Worm (Caenorhabditis elegans): ENCODE measurements around the gene swsn-1.

The swsn-1 gene

DNA sequence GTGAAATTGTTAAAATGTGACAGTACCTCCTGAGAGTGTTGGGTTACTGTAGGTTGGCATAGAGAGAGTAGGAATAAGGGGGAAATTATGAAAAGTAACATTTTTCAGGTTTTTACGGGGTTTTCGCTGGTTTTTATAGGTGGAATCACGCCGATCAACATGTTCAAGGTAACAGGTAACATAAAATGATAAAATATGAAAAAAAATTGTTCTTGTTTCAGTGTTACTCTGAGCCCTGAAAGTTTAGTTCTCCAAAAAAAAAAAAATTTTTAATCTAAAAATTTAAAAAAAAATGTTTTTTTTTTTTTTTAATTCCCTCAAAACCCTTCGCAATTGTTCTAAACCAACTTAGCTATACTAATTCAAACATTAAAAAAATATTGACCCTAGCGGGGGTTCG, 15.5 kb downstream of the swsn-1 start, which contains the start of gene Y113G7B.15:
Y113G7B.15 (minus strand) TSS at position 101 of the 400 bp plus-strand sequence.
- TF ChIP-seq W03F9.2 (tag; optimal IDR thresholded peaks at IDR 0.05) = no peak
- no peak for TF ChIP-seq dao-5 (tag; optimal IDR thresholded peaks at IDR 0.05)
- no peak for TF ChIP-seq him-1 (tag; optimal IDR thresholded peaks at IDR 0.05)

DNA sequence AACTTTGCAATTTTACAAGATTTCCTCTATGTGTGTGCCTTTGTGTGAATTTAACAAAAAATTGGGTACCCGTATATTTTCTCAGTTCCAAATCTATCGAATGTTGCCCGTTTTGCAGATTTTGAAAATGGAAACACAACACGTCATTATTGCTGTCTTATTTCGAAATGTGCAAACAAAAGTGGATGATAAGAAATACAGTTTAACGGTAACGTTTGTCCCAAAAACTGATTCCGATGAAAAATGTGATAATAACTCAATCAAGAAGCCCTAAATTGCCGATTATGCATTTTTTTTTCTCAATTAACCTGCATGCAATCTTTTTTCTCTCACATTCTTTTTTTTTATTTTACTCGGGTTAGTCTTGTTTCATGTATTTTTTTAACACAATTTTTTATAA, 24.0 kb downstream of the swsn-1 start:
- no peak for TF ChIP-seq dao-5 (tag; optimal IDR thresholded peaks at IDR 0.05)

DNA sequence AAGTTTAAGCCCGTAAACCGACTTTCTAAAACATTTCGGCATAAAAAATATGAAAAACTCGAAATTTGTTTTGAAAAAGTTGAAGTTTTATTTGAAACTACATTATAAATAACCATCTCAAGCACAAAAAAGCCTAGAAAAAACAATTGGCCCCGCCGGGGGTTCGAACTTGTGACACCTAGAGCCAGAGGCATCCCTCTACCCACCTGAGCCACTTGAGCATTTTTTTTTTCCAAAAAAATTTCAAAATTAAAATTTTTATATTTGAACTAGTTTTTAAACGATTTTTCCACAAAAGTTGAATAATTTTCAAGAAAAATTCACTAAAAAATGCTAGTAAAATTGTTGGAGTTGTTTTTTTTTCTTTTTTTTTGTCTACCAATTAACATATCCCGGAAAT, 25.6 kb downstream of the swsn-1 start:
- TF ChIP-seq dao-5 (tag; optimal IDR thresholded peaks at IDR 0.05) = no peak

DNA sequence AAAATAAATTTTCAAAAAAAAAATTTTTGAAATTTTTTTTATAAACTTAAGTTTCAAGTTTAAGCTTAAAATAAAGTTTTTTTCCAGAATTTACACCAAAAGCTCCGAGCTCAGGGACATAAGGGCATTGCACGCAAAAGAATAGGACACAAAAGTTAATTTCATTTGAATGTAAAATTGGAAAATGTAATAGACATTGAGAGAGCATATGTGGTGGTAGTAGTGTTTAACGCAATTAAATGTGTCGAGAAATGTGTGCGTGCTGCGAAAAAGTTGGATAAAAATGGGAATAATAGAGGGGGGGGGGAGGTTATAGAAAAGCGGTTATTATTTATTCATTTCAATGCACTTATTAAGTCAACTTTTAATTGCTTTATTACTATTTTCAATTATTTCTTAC, 28.7 kb downstream of the swsn-1 start:
- TF ChIP-seq W03F9.2 (tag; optimal IDR thresholded peaks at IDR 0.05) = no peak
- TF ChIP-seq him-1 (tag; optimal IDR thresholded peaks at IDR 0.05) = no peak
- no peak for TF ChIP-seq dao-5 (tag; optimal IDR thresholded peaks at IDR 0.05)

DNA sequence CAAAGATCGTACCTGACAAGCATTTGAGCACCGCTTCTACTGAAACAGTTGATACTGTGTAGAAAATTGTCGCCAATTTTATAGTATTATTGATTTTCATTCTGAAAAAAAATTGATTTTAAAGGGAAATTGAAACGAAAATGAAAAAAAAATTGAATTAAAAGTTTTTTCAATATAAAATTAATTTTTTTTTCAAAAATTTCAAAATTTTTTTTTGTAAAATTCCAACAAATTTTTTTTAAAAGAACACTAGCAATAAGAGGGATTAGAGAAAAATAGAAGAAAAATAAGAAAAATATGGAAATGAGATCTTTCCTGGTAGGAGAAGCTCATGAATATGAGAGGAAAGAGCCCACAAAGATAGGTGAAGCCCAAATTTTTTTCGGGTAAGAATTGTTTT, 34.1 kb downstream of the swsn-1 start, which contains the start of gene Y113G7B.11:
Y113G7B.11 (minus strand) TSS at position 101 of the 400 bp plus-strand sequence.
- TF ChIP-seq W03F9.2 (tag; optimal IDR thresholded peaks at IDR 0.05) (no peak), him-1 (tag; optimal IDR thresholded peaks at IDR 0.05) (no peak), dao-5 (tag; optimal IDR thresholded peaks at IDR 0.05) (no peak)

DNA sequence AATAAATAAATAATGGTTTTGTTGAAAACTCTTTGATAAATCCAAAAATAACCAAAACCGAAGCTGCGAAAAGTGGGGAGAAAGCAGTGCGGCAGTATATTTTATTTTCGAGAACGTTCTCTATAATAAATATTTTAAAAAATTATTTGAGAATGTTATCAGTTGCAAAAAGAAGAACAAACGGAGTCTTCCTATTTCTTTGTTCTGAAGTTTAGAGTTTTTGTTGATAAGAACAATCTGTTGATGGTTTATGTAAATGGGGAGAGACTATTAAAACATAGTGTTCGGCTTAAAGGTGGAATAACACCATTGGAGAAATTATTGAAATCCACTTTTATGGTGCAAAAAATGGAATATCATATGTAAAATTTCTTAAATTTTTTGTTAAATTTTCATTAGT, 36.2 kb downstream of the swsn-1 start:
- TF ChIP-seq dao-5 (tag; optimal IDR thresholded peaks at IDR 0.05) = no peak
- no peak for TF ChIP-seq him-1 (tag; optimal IDR thresholded peaks at IDR 0.05)
- no peak for TF ChIP-seq W03F9.2 (tag; optimal IDR thresholded peaks at IDR 0.05)

DNA sequence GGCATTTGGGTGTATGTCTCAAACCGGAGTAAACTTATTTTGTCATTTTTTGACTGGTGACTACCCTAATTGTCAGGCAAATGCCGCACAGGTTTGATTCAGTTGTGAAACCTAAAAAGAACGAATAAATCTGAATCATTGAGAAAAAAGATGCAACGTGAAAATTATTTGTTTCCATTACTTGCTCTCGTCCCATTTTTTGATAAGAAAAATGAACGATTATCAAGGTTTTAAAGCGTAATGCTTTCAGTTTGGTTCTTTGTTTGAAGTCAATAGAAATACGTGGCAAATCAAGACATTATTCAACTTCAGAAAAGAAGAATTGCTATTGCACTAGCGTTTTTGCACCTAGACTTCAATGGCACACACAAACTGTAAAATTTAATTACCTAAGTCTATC, 36.7 kb downstream of the swsn-1 start, which contains the start of gene Y113G7B.12:
Y113G7B.12 (minus strand) TSS at position 101 of the 400 bp plus-strand sequence.
- TF ChIP-seq dao-5 (tag; optimal IDR thresholded peaks at IDR 0.05) (no peak), him-1 (tag; optimal IDR thresholded peaks at IDR 0.05) (no peak), W03F9.2 (tag; optimal IDR thresholded peaks at IDR 0.05) (no peak)

DNA sequence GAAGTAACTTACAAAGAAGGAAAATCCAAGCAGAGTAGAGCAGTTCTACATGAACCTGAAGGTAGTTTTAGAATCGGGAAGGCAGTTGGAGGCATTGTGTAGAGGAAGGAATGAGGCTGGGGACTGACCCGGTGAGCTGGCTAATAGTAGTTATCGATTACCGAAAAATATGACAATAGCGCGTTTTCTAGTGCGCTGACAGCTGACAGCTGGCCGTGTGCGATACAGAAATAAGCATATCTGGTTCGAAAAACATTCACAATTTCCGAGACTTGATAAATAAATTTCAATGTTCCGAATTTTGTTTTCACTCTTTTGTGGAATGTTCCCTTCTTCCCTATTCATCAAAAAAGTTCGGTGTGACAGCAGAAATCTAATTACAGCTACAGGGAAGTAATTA, 43.2 kb downstream of the swsn-1 start, which contains the start of the genes fbxb-59 and srbc-34:
fbxb-59 (minus strand) TSS at position 101 of the 400 bp plus-strand sequence.
srbc-34 (plus strand) TSS at position 233 of the 400 bp plus-strand sequence.
- TF ChIP-seq him-1 (tag; optimal IDR thresholded peaks at IDR 0.05) = no peak
- TF ChIP-seq dao-5 (tag; optimal IDR thresholded peaks at IDR 0.05) = no peak
- TF ChIP-seq W03F9.2 (tag; optimal IDR thresholded peaks at IDR 0.05) = no peak

DNA sequence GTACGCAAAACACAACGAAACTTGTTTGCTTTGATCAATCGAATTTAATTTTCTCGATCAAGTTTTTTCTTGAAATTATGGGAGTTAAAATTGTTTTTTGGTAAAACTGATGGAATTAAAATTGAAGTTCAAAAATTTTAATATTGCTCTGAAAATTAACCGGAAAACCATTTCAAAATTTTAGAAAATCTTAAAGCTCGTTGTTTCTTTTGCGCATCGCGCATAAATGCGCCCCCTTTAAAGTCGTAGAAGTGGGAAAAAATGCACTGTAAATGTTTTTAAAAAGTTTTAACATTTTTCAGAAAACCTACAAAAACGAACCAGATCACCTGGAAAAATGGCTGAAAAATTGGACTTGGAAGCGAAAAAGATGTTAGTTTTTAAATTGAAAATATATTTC, 46.2 kb downstream of the swsn-1 start, which contains the start of gene fbxa-113:
fbxa-113 (plus strand) TSS at position 301 of the 400 bp plus-strand sequence.
- TF ChIP-seq dao-5 (tag; optimal IDR thresholded peaks at IDR 0.05) (no peak), W03F9.2 (tag; optimal IDR thresholded peaks at IDR 0.05) (no peak), him-1 (tag; optimal IDR thresholded peaks at IDR 0.05) (no peak)

DNA sequence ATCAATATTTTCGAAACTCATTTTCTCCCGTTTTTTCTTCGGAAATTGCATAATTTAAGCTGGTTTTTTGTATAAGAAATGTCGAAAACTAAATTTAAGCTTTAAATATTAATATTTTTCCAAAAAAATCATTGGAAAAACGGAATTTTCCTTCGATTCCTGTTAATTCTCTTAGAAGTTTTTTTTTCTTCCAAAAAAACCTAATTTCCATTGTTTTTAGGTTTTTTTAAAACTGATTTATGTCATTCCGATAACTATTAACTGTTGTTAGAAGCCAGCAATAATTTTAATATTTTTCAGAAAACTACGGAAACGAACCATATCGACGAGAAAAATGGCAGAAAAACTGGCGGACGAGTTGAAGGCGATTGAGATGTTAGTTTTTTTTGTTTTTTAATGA, 48.0 kb downstream of the swsn-1 start, which contains the start of gene fbxa-114:
fbxa-114 (plus strand) TSS at position 301 of the 400 bp plus-strand sequence.
- TF ChIP-seq W03F9.2 (tag; optimal IDR thresholded peaks at IDR 0.05) = no peak
- no peak for TF ChIP-seq him-1 (tag; optimal IDR thresholded peaks at IDR 0.05)
- TF ChIP-seq dao-5 (tag; optimal IDR thresholded peaks at IDR 0.05) = no peak

DNA sequence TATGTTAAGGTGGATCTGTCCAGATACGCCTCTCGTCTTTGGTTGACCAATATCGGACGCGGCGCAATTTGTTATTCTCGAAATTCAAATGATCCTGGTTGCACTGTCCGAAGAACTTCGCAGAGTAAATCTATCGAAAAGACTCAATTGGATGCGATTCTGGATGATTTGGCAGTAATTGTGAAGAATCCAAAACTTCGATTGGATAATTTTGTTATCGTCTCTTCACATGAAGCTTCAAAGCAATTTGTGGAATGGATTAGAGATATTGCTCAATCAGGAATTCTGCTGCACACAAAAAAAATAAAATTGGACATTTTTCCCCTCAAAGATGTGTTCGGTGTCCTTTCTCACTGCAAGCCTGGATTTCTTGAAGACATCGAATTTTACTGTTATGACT, 49.6 kb downstream of the swsn-1 start:
- TF ChIP-seq him-1 (tag; optimal IDR thresholded peaks at IDR 0.05) (no peak), W03F9.2 (tag; optimal IDR thresholded peaks at IDR 0.05) (no peak), dao-5 (tag; optimal IDR thresholded peaks at IDR 0.05) (no peak)

DNA sequence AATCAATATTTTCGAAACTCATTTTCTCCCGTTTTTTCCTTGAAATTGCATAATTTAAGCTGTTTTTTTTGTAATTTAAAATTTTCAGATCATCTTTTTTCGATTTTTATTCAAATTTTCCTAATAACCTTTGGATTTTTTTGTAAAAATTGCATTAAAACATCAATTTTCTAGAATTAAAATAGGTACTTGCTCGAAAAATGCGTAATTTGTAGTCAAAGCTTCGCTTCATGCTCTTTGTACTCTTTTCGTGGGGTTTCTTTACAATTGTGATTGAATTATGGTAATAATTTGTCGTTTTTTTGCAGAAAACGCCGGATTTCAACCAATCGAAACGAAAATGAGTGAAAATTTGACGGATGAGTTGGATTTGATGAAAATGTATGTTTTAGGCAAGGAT, 50.3 kb downstream of the swsn-1 start, which contains the start of gene fog-2:
fog-2 (plus strand) TSS at position 301 of the 400 bp plus-strand sequence.
- TF ChIP-seq dao-5 (tag; optimal IDR thresholded peaks at IDR 0.05) (no peak), W03F9.2 (tag; optimal IDR thresholded peaks at IDR 0.05) (no peak)

DNA sequence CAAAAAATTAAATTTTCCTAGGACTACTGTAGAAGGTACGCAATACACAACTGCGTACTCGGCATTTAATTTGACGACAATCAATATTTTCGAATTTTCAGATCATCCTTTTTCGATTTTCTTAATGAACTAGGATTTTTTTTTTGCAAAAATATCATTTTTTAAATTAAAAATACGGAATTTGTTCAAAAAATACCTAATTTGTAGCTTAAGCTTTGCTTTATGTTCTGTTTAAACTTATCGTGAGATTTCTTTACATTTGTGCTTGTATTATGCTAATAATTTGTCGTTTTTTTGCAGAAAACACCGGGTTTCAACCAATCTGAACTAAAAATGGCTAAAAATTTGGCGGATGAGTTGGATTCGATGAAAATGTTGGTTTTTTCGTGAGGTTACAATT, 52.6 kb downstream of the swsn-1 start, which contains the start of gene ftr-1:
ftr-1 (plus strand) TSS at position 301 of the 400 bp plus-strand sequence.
- no peak for TF ChIP-seq dao-5 (tag; optimal IDR thresholded peaks at IDR 0.05)
- TF ChIP-seq him-1 (tag; optimal IDR thresholded peaks at IDR 0.05) = no peak
- TF ChIP-seq W03F9.2 (tag; optimal IDR thresholded peaks at IDR 0.05) = no peak

DNA sequence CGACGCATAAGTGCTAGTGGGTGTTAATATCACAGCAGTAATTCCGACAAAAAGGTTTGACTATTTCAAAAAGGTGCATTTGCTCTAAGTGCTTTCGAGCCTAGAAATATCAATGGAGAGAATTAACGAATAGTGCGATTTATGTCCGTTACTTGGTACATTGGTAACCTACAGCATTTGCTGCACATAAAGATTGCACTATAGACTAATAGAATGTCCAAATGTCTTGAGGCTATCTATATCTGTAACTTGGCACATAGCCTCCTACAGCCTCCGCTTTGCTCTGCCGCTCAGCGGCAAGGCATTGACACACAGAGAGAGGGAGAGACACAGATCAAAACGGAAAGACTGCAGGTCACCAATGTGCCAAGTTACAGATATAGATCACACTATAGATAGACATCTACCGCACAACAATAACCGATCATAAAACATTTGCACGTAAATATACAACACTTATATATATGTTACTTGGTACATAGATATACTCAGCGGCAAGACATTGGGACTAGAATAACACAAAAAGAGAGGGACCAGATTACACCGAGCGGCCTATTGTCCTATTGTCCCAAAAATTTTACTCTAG, 53.7 kb downstream of the swsn-1 start, which contains the start of the genes srh-217 and Y113G7B.28:
srh-217 (minus strand) TSS at position 101 of the 586 bp plus-strand sequence.
Y113G7B.28 (plus strand) TSS at position 536 of the 586 bp plus-strand sequence.
- TF ChIP-seq W03F9.2 (tag; optimal IDR thresholded peaks at IDR 0.05) = no peak
- no peak for TF ChIP-seq him-1 (tag; optimal IDR thresholded peaks at IDR 0.05)
- TF ChIP-seq dao-5 (tag; optimal IDR thresholded peaks at IDR 0.05) = no peak

All from whole organism, L4/young adult.